Fruit fly (Drosophila melanogaster) whole organism, embryonic: ENCODE data around the gene CG15473.

Experiments used
- Antp ChIP-seq: fragments of 200-800 bp; sonication (Bioruptor generic); optimal IDR thresholded peaks from 3 replicates; lab custom pipeline; 2016; ENCODE audit warnings: missing biosample characterization, missing genetic modification characterization
- CG12071 ChIP-seq: fragments of 200-800 bp; sonication (Bioruptor generic); optimal IDR thresholded peaks from 3 replicates; lab custom pipeline; 2018; ENCODE audit warnings: missing biosample characterization, mild to moderate bottlenecking, missing genetic modification characterization
- CG12104 ChIP-seq: fragments of 200-800 bp; sonication (Bioruptor generic); optimal IDR thresholded peaks from 3 replicates; lab custom pipeline; 2016; ENCODE audit warnings: missing biosample characterization, missing genetic modification characterization
- CG12236 ChIP-seq: fragments of 200-800 bp; sonication (Bioruptor generic); optimal IDR thresholded peaks from 2 replicates; lab custom pipeline; 2016; ENCODE audit warnings: missing biosample characterization, missing genetic modification characterization
- CG14014 ChIP-seq: fragments of 200-800 bp; sonication (Bioruptor generic); IDR thresholded peaks from 2 replicates; pipeline ENCODE4 v1.3.6; 2022; ENCODE audit warnings: missing biosample characterization, missing genetic modification characterization
- CG15696 ChIP-seq: fragments of 200-800 bp; sonication (Bioruptor generic); optimal IDR thresholded peaks from 2 replicates; lab custom pipeline; 2019; ENCODE audit warnings: missing biosample characterization, mild to moderate bottlenecking, missing genetic modification characterization, moderate library complexity
- CG2678 ChIP-seq: fragments of 200-800 bp; sonication (Bioruptor generic); optimal IDR thresholded peaks from 3 replicates; lab custom pipeline; 2019; ENCODE audit warnings: missing biosample characterization, mild to moderate bottlenecking, missing genetic modification characterization, moderate library complexity
- CG2889 ChIP-seq: fragments of 200-800 bp; sonication (Bioruptor generic); IDR thresholded peaks from 3 replicates; pipeline ENCODE4 v1.3.6; 2022; ENCODE audit warnings: missing biosample characterization, missing genetic modification characterization
- CG34224 ChIP-seq: fragments of 200-800 bp; sonication (Bioruptor generic); IDR thresholded peaks from 3 replicates; pipeline ENCODE4 v1.3.6; 2022; ENCODE audit warnings: missing biosample characterization, missing genetic modification characterization; ENCODE audit not compliant: partially characterized antibody
- CG4617 ChIP-seq: fragments of 200-800 bp; sonication (Bioruptor generic); optimal IDR thresholded peaks from 3 replicates; lab custom pipeline; 2016; ENCODE audit warnings: missing biosample characterization, missing genetic modification characterization, borderline replicate concordance
- CG6254 ChIP-seq: fragments of 200-800 bp; sonication (Bioruptor generic); optimal IDR thresholded peaks from 3 replicates; lab custom pipeline; 2017; ENCODE audit warnings: mild to moderate bottlenecking, missing biosample characterization, missing genetic modification reagents, missing genetic modification characterization
- CG6683 ChIP-seq: fragments of 200-800 bp; sonication (Bioruptor generic); optimal IDR thresholded peaks from 2 replicates; lab custom pipeline; 2017; ENCODE audit warnings: missing biosample characterization, mild to moderate bottlenecking, missing genetic modification characterization, missing genetic modification reagents
- CG6689 ChIP-seq: fragments of 200-800 bp; sonication (Bioruptor generic); IDR thresholded peaks from 2 replicates; pipeline ENCODE4 v1.3.6; 2022; ENCODE audit warnings: missing biosample characterization, missing genetic modification characterization
- CG7963 ChIP-seq: fragments of 200-800 bp; sonication (Bioruptor generic); IDR thresholded peaks from 3 replicates; pipeline ENCODE4 v1.3.6; 2022; ENCODE audit warnings: missing biosample characterization, missing genetic modification characterization; ENCODE audit not compliant: partially characterized antibody
- CG9437 ChIP-seq: fragments of 200-800 bp; sonication (Bioruptor generic); optimal IDR thresholded peaks from 2 replicates; lab custom pipeline; 2018; ENCODE audit warnings: missing biosample characterization, mild to moderate bottlenecking, missing genetic modification characterization
- CG9876 ChIP-seq: fragments of 200-800 bp; sonication (Bioruptor generic); optimal IDR thresholded peaks from 2 replicates; lab custom pipeline; 2016; ENCODE audit warnings: missing biosample characterization, missing genetic modification characterization
- Doc2 ChIP-seq: fragments of 200-800 bp; sonication (Bioruptor generic); IDR thresholded peaks from 2 replicates; pipeline ENCODE4 v1.3.6; 2022; ENCODE audit warnings: missing biosample characterization, missing genetic modification characterization
- Dref ChIP-seq: fragments of 200-800 bp; sonication (Bioruptor generic); IDR thresholded peaks from 2 replicates; pipeline ENCODE4 v1.3.6; 2022; ENCODE audit warnings: missing biosample characterization, missing genetic modification characterization
- Gug ChIP-seq: fragments of 200-800 bp; sonication (Bioruptor generic); IDR thresholded peaks from 4 replicates; pipeline ENCODE4 v1.3.6; 2022; ENCODE audit warnings: missing biosample characterization, missing genetic modification characterization
- HmgD ChIP-seq: fragments of 200-800 bp; sonication (Bioruptor generic); optimal IDR thresholded peaks from 3 replicates; lab custom pipeline; 2016; ENCODE audit warnings: missing biosample characterization, missing genetic modification characterization
- MBD-R2 ChIP-seq: fragments of 200-800 bp; sonication (Bioruptor generic); IDR thresholded peaks from 2 replicates; pipeline ENCODE4 v1.3.6; 2022; ENCODE audit warnings: missing biosample characterization, missing genetic modification characterization
- Mrtf ChIP-seq: fragments of 200-800 bp; sonication (Bioruptor generic); IDR thresholded peaks from 3 replicates; pipeline ENCODE4 v1.3.6; 2022; ENCODE audit warnings: missing biosample characterization, missing genetic modification characterization
- Opbp ChIP-seq: fragments of 200-800 bp; sonication (Bioruptor generic); IDR thresholded peaks from 3 replicates; pipeline ENCODE4 v1.3.6; 2022; ENCODE audit warnings: missing biosample characterization, missing genetic modification characterization; ENCODE audit not compliant: partially characterized antibody
- Sox102F ChIP-seq: fragments of 200-800 bp; sonication (Bioruptor generic); optimal IDR thresholded peaks from 2 replicates; lab custom pipeline; 2018; ENCODE audit warnings: missing biosample characterization, mild to moderate bottlenecking, missing genetic modification characterization, moderate library complexity
- ara ChIP-seq: fragments of 200-800 bp; sonication (Bioruptor generic); IDR thresholded peaks from 2 replicates; pipeline ENCODE4 v1.3.6; 2022; ENCODE audit warnings: missing biosample characterization, missing genetic modification characterization
- cas ChIP-seq: fragments of 200-800 bp; sonication (Bioruptor generic); IDR thresholded peaks from 2 replicates; pipeline ENCODE4 v1.3.6; 2022; ENCODE audit warnings: missing biosample characterization, missing genetic modification characterization
- chif ChIP-seq, 2 experiments: fragments of 200-800 bp; sonication (Bioruptor generic); optimal IDR thresholded peaks; 3 replicates each; lab custom pipeline; 2016; ENCODE audit warnings: missing biosample characterization in 2 of 2, missing genetic modification characterization in 2 of 2
- dm ChIP-seq: fragments of 200-800 bp; sonication (Bioruptor generic); optimal IDR thresholded peaks from 3 replicates; lab custom pipeline; 2016; ENCODE audit warnings: missing biosample characterization, missing genetic modification characterization
- ewg ChIP-seq: fragments of 200-800 bp; sonication (Bioruptor generic); optimal IDR thresholded peaks from 3 replicates; lab custom pipeline; 2017; ENCODE audit warnings: mild to moderate bottlenecking, missing biosample characterization, missing genetic modification reagents, missing genetic modification characterization
- hbn ChIP-seq: fragments of 200-800 bp; sonication (Bioruptor generic); IDR thresholded peaks from 2 replicates; pipeline ENCODE4 v1.3.6; 2022; ENCODE audit warnings: missing biosample characterization, missing genetic modification characterization; ENCODE audit not compliant: partially characterized antibody
- her ChIP-seq: fragments of 200-800 bp; sonication (Bioruptor generic); optimal IDR thresholded peaks from 2 replicates; lab custom pipeline; 2016; ENCODE audit warnings: missing biosample characterization, missing genetic modification characterization
- kay ChIP-seq: fragments of 200-800 bp; sonication (Bioruptor generic); optimal IDR thresholded peaks from 2 replicates; lab custom pipeline; 2016; ENCODE audit warnings: missing biosample characterization, missing genetic modification characterization
- lov ChIP-seq, 2 experiments: fragments of 200-800 bp in 1 of 2; fragments of >200 bp in 1 of 2; sonication (Bioruptor generic) in 1 of 2; IDR thresholded peaks in 1 of 2; optimal IDR thresholded peaks in 1 of 2; 2 replicates in 1 of 2; 3 replicates in 1 of 2; pipeline versions ENCODE4 v1.3.6 to Lab custom; 2017 to 2022; ENCODE audit warnings: missing biosample characterization in 1 of 2, missing genetic modification characterization in 1 of 2
- mirr ChIP-seq: fragments of 200-800 bp; sonication (Bioruptor generic); optimal IDR thresholded peaks from 3 replicates; lab custom pipeline; 2018; ENCODE audit warnings: missing biosample characterization, mild to moderate bottlenecking, missing genetic modification characterization
- nerfin-1 ChIP-seq: fragments of 200-800 bp; sonication (Bioruptor generic); optimal IDR thresholded peaks from 3 replicates; lab custom pipeline; 2019; ENCODE audit warnings: missing biosample characterization, mild to moderate bottlenecking, missing genetic modification characterization, moderate library complexity
- otp ChIP-seq: fragments of 200-800 bp; sonication (Bioruptor generic); IDR thresholded peaks from 3 replicates; pipeline ENCODE4, ENCODE4 v1.3.6; 2022; ENCODE audit warnings: missing biosample characterization, missing genetic modification characterization
- psq ChIP-seq: fragments of 200-800 bp; sonication (Bioruptor generic); optimal IDR thresholded peaks from 2 replicates; lab custom pipeline; 2017; ENCODE audit warnings: missing biosample characterization, missing genetic modification characterization
- ro ChIP-seq: fragments of 200-800 bp; sonication (Bioruptor generic); IDR thresholded peaks from 2 replicates; pipeline ENCODE4 v1.3.6; 2022; ENCODE audit warnings: missing biosample characterization, missing genetic modification characterization
- slbo ChIP-seq: fragments of 200-800 bp; sonication (Bioruptor generic); IDR thresholded peaks from 2 replicates; pipeline ENCODE4 v1.3.6; 2022; ENCODE audit warnings: missing biosample characterization, missing genetic modification characterization
- so ChIP-seq: fragments of 200-800 bp; sonication (Bioruptor generic); IDR thresholded peaks from 3 replicates; pipeline ENCODE4 v1.3.6; 2022; ENCODE audit warnings: missing biosample characterization, missing genetic modification characterization
- ssp ChIP-seq: fragments of 200-800 bp; sonication (Bioruptor generic); IDR thresholded peaks from 2 replicates; pipeline ENCODE4 v1.3.6; 2022; ENCODE audit warnings: missing biosample characterization, missing genetic modification characterization
- tin ChIP-seq: fragments of 200-800 bp; sonication (Bioruptor generic); optimal IDR thresholded peaks from 3 replicates; lab custom pipeline; 2016; ENCODE audit warnings: missing biosample characterization, missing genetic modification characterization
- toy ChIP-seq: fragments of 200-800 bp; sonication (Bioruptor generic); IDR thresholded peaks from 2 replicates; pipeline ENCODE4 v1.3.6; 2022; ENCODE audit warnings: missing biosample characterization, missing genetic modification characterization
- twi ChIP-seq: fragments of 200-800 bp; optimal IDR thresholded peaks from 2 replicates; lab custom pipeline; 2019; ENCODE audit warnings: missing biosample characterization, mild to moderate bottlenecking, missing genetic modification characterization, moderate library complexity
- unpg ChIP-seq: fragments of 200-800 bp; sonication (Bioruptor generic); optimal IDR thresholded peaks from 3 replicates; lab custom pipeline; 2018; ENCODE audit warnings: missing biosample characterization, mild to moderate bottlenecking, missing genetic modification characterization, moderate library complexity
- usp ChIP-seq: fragments of >200 bp; optimal IDR thresholded peaks from 2 replicates; lab custom pipeline; 2017; ENCODE audit warnings: missing biosample characterization, missing genetic modification characterization
- vfl ChIP-seq: fragments of 200-800 bp; sonication (Bioruptor generic); optimal IDR thresholded peaks from 2 replicates; lab custom pipeline; 2016; ENCODE audit warnings: missing biosample characterization, missing genetic modification characterization
- zen2 ChIP-seq: fragments of 200-800 bp; sonication (Bioruptor generic); IDR thresholded peaks from 3 replicates; pipeline ENCODE4 v1.3.6; 2022; ENCODE audit warnings: missing biosample characterization, missing genetic modification characterization; ENCODE audit not compliant: partially characterized antibody
- zfh2 ChIP-seq: fragments of 200-800 bp; sonication (Bioruptor generic); optimal IDR thresholded peaks from 2 replicates; lab custom pipeline; 2016; ENCODE audit warnings: missing biosample characterization, missing genetic modification characterization

Gene CG15473

DNA sequence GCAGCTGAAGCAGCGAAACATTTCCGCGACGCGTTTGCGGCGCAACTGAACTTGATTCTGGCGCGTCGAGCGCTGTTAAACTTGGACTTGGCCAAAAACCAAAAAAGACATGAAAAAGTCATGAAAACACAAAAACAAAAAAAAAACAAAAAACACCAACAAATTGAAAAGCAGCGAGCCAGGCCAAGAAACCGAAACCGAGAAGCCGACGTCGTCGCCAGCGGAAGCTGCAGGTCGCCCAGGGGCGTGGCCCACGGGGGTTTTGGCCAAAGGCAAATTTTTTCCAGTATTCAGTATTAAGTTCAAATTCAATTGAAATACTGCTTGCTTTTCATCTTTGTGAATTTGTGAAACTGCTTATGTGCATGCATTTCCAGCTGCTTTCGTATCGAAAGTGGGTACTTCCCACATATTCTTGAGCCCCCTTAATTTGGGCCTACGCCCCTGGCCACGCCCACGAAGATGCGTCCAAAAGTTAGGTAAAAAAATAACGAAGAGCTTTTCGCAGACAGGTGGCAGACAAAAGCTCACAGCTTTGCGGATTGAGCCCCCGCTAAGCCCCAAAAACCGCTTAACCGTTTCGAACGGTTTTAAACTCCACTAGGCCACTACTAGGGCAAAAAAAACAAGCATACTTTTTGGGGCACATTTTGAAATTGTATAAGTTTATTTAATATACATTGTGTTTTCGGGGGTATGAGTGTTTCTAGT, 12.5 kb upstream of the CG15473 start, which contains the start of gene CG3009 (continued):
- TF ChIP-seq Antp (peak; percentile 99), ro (GFP tag; lab: Robert Waterston, UW) (peak; percentile 87), Gug (GFP tag; lab: Robert Waterston, UW) (peak; percentile 98), Dref (GFP tag; lab: Robert Waterston, UW) (peak; percentile 41; the same call in 1 of the 2 replicates), CG2678 (tag; lab: Kevin White, UChicago) (peak; percentile 98), Sox102F (GFP tag; lab: Kevin White, UChicago) (peak; percentile 97), CG6689 (GFP tag; lab: Robert Waterston, UW) (peak; percentile 98), nerfin-1 (tag; lab: Kevin White, UChicago) (peak; percentile 94), so (GFP tag; lab: Robert Waterston, UW) (peak; percentile 98), zfh2 (GFP tag; lab: Kevin White, UChicago) (peak; percentile 98), usp (no peak), CG9437 (GFP tag; lab: Kevin White, UChicago) (peak; percentile 88), slbo (GFP tag; lab: Robert Waterston, UW) (peak; percentile 99), her (peak; percentile 97), HmgD (GFP tag; lab: Kevin White, UChicago) (peak; percentile 98), twi (tag; lab: Kevin White, UChicago) (peak; percentile 88), hbn (no peak), CG7963 (GFP tag; lab: Robert Waterston, UW) (no peak), CG9876 (GFP tag; lab: Kevin White, UChicago) (peak; percentile 96), CG2889 (GFP tag; lab: Robert Waterston, UW) (peak; percentile 95), CG4617 (GFP tag; lab: Kevin White, UChicago) (peak; percentile 96), Mrtf (GFP tag; lab: Robert Waterston, UW) (peak; percentile 98), tin (GFP tag; lab: Kevin White, UChicago) (peak; percentile 98), CG12071 (GFP tag; lab: Kevin White, UChicago) (peak; percentile 98), ewg (GFP tag; lab: Kevin White, UChicago) (peak; percentile 94), CG15696 (tag; lab: Kevin White, UChicago) (peak; percentile 79), mirr (peak; percentile 97), CG6254 (GFP tag; lab: Kevin White, UChicago) (peak; percentile 92), Opbp (GFP tag; lab: Robert Waterston, UW) (0 out of 3 replicates have a peak, but pooled peaks have one; percentile 12), CG14014 (GFP tag; lab: Robert Waterston, UW) (peak; percentile 98), ssp (GFP tag; lab: Robert Waterston, UW) (peak; percentile 90), unpg (peak; percentile 97), chif (GFP tag; optimal IDR thresholded peaks at IDR 0.05; lab: Kevin White, UChicago) (peak; percentile 95 to 97), ara (GFP tag; lab: Robert Waterston, UW) (peak; percentile 94), vfl (GFP tag; lab: Kevin White, UChicago) (peak; percentile 96), CG6683 (peak; percentile 95), lov (optimal IDR thresholded peaks at IDR 0.05; lab: Kevin White, UChicago) (no peak), lov (GFP tag; IDR thresholded peaks at IDR 0.05; lab: Robert Waterston, UW) (peak; percentile 93), psq (peak; percentile 87), Doc2 (GFP tag; lab: Robert Waterston, UW) (peak; percentile 96), CG12236 (peak; percentile 95), cas (GFP tag; lab: Robert Waterston, UW) (peak; percentile 96), zen2 (GFP tag; lab: Robert Waterston, UW) (no peak), CG34224 (no peak), otp (GFP tag; lab: Robert Waterston, UW) (peak; percentile 95), kay (GFP tag; lab: Kevin White, UChicago) (peak; percentile 93), dm (GFP tag; lab: Kevin White, UChicago) (peak; percentile 92), toy (GFP tag; lab: Robert Waterston, UW) (peak; percentile 93), MBD-R2 (GFP tag; lab: Robert Waterston, UW) (peak; percentile 94), CG12104 (GFP tag; lab: Kevin White, UChicago) (peak; percentile 93)
